Worm (Caenorhabditis elegans) whole organism, L1 larva: ENCODE results near the gene egl-23.

Experiments
- C04F5.9 ChIP-seq: sonication (generic microtip); optimal IDR thresholded peaks from 2 replicates; lab custom pipeline; 2016; ENCODE audit warnings: missing genetic modification characterization, missing compliant biosample characterization
- C16A3.4 ChIP-seq: fragments of 150-350 bp; optimal IDR thresholded peaks from 2 replicates; lab custom pipeline; 2014; ENCODE audit warnings: missing biosample characterization, missing genetic modification characterization
- C34B4.2 ChIP-seq: sonication (generic microtip); optimal IDR thresholded peaks from 2 replicates; lab custom pipeline; 2017; ENCODE audit warnings: mild to moderate bottlenecking, missing genetic modification characterization, missing compliant biosample characterization
- Y116A8C.19 ChIP-seq: sonication (generic microtip); optimal IDR thresholded peaks from 2 replicates; lab custom pipeline; 2016; ENCODE audit warnings: missing compliant biosample characterization, missing genetic modification characterization, borderline replicate concordance
- aha-1 ChIP-seq: fragments of 150-350 bp; optimal IDR thresholded peaks from 2 replicates; lab custom pipeline; 2014; ENCODE audit warnings: missing biosample characterization, missing genetic modification characterization
- alr-1 ChIP-seq: fragments of 200-800 bp; sonication (Bioruptor generic); optimal IDR thresholded peaks from 2 replicates; lab custom pipeline; 2018; ENCODE audit warnings: borderline replicate concordance, mild to moderate bottlenecking, missing genetic modification characterization, missing compliant biosample characterization
- ama-1 ChIP-seq: fragments of 150-350 bp; optimal IDR thresholded peaks from 2 replicates; lab custom pipeline; 2014
- ceh-63 ChIP-seq: fragments of 200-800 bp; sonication (Bioruptor generic); optimal IDR thresholded peaks from 2 replicates; lab custom pipeline; 2018; ENCODE audit warnings: mild to moderate bottlenecking, missing genetic modification characterization, missing compliant biosample characterization
- ceh-8 ChIP-seq: fragments of 200-800 bp; sonication (Bioruptor generic); optimal IDR thresholded peaks from 2 replicates; lab custom pipeline; 2018; ENCODE audit warnings: mild to moderate bottlenecking, missing genetic modification characterization, moderate library complexity, missing compliant biosample characterization
- ceh-82 ChIP-seq, 3 experiments: fragments of 150-350 bp in 1 of 3; sonication (generic microtip) in 2 of 3; optimal IDR thresholded peaks; 2 replicates each; lab custom pipeline; 2014 to 2017; ENCODE audit warnings: missing biosample characterization in 3 of 3, missing genetic modification characterization in 3 of 3
- dpl-1 ChIP-seq, 3 experiments: fragments of 150-350 bp in 2 of 3; sonication (generic microtip) in 1 of 3; optimal IDR thresholded peaks; 2 replicates each; lab custom pipeline; 2014 to 2017; ENCODE audit warnings: missing biosample characterization in 3 of 3, missing genetic modification characterization in 3 of 3, missing genetic modification reagents in 3 of 3
- efl-3 ChIP-seq: fragments of 200-800 bp; sonication (Bioruptor generic); optimal IDR thresholded peaks from 2 replicates; lab custom pipeline; 2018; ENCODE audit warnings: mild to moderate bottlenecking, missing genetic modification characterization, missing compliant biosample characterization
- egl-13 ChIP-seq: sonication (generic microtip); optimal IDR thresholded peaks from 2 replicates; lab custom pipeline; 2016; ENCODE audit warnings: missing genotype, missing genetic modification reagents, missing genetic modification characterization, missing compliant biosample characterization
- egl-27 ChIP-seq, 2 experiments: fragments of 150-350 bp in 1 of 2; sonication (generic microtip); optimal IDR thresholded peaks; 3 replicates each; lab custom pipeline; 2017 to 2018; ENCODE audit warnings: missing biosample characterization in 2 of 2, missing genetic modification characterization in 2 of 2, missing genetic modification reagents in 2 of 2
- fkh-10 ChIP-seq: sonication (generic microtip); optimal IDR thresholded peaks from 2 replicates; lab custom pipeline; 2017; ENCODE audit warnings: missing biosample characterization, missing genetic modification reagents, missing genetic modification characterization
- fkh-4 ChIP-seq: sonication (generic microtip); optimal IDR thresholded peaks from 2 replicates; lab custom pipeline; 2016; ENCODE audit warnings: missing compliant biosample characterization, missing genetic modification characterization, borderline replicate concordance
- fkh-8 ChIP-seq: sonication (generic microtip); optimal IDR thresholded peaks from 2 replicates; lab custom pipeline; 2016; ENCODE audit warnings: mild to moderate bottlenecking, missing genetic modification characterization, missing compliant biosample characterization
- grh-1 ChIP-seq: fragments of 200-800 bp; sonication (Bioruptor generic); IDR thresholded peaks from 2 replicates; pipeline ENCODE4 v1.3.6; 2022; ENCODE audit warnings: missing genetic modification reagents, missing genetic modification characterization, missing compliant biosample characterization
- hlh-4 ChIP-seq: sonication (generic microtip); optimal IDR thresholded peaks from 2 replicates; lab custom pipeline; 2016; ENCODE audit warnings: mild to moderate bottlenecking, missing genetic modification characterization, missing compliant biosample characterization
- irx-1 ChIP-seq: sonication (generic microtip); optimal IDR thresholded peaks from 2 replicates; lab custom pipeline; 2016; ENCODE audit warnings: missing genetic modification characterization, missing compliant biosample characterization
- isw-1 ChIP-seq: fragments of 200-800 bp; sonication (Bioruptor generic); IDR thresholded peaks from 2 replicates; pipeline ENCODE4 v1.3.6; 2022; ENCODE audit warnings: missing genetic modification characterization, missing compliant biosample characterization
- jun-1 ChIP-seq: fragments of 150-350 bp; optimal IDR thresholded peaks from 2 replicates; lab custom pipeline; 2014; ENCODE audit warnings: missing biosample characterization, missing genetic modification reagents, missing genetic modification characterization
- lin-13 ChIP-seq: fragments of 150-350 bp; optimal IDR thresholded peaks from 2 replicates; lab custom pipeline; 2014; ENCODE audit warnings: missing biosample characterization, missing genetic modification reagents, missing genetic modification characterization
- lin-14 ChIP-seq: fragments of 200-800 bp; sonication (Bioruptor generic); optimal IDR thresholded peaks from 2 replicates; lab custom pipeline; 2018; ENCODE audit warnings: mild to moderate bottlenecking, missing genetic modification characterization, moderate library complexity, missing compliant biosample characterization
- lir-3 ChIP-seq: sonication (generic microtip); optimal IDR thresholded peaks from 2 replicates; lab custom pipeline; 2016; ENCODE audit warnings: mild to moderate bottlenecking, missing genetic modification characterization, moderate library complexity, missing compliant biosample characterization; ENCODE audit not compliant: poor library complexity
- lsy-2 ChIP-seq, 2 experiments: fragments of 150-350 bp; optimal IDR thresholded peaks; 2 replicates each; lab custom pipeline; 2014; ENCODE audit warnings: missing biosample characterization in 2 of 2, missing genetic modification characterization in 2 of 2
- mab-9 ChIP-seq: fragments of 200-800 bp; sonication (Bioruptor generic); IDR thresholded peaks from 2 replicates; pipeline ENCODE4 v1.3.6; 2022; ENCODE audit warnings: missing genetic modification reagents, missing genetic modification characterization, missing compliant biosample characterization
- nhr-11 ChIP-seq: fragments of 150-350 bp; optimal IDR thresholded peaks from 2 replicates; lab custom pipeline; 2014; ENCODE audit warnings: missing biosample characterization, missing genetic modification characterization
- nhr-12 ChIP-seq: sonication (generic microtip); optimal IDR thresholded peaks from 2 replicates; lab custom pipeline; 2017; ENCODE audit warnings: missing biosample characterization, missing genetic modification characterization
- nhr-19 ChIP-seq: fragments of 200-800 bp; sonication (Bioruptor generic); conservative IDR thresholded peaks from 2 replicates; pipeline ENCODE4 v1.3.6; 2022; ENCODE audit warnings: missing genetic modification characterization, missing compliant biosample characterization
- nhr-20 ChIP-seq: sonication (generic microtip); optimal IDR thresholded peaks from 2 replicates; lab custom pipeline; 2016; ENCODE audit warnings: mild to moderate bottlenecking, missing genetic modification characterization, missing compliant biosample characterization
- nhr-237 ChIP-seq: fragments of 150-350 bp; optimal IDR thresholded peaks from 2 replicates; lab custom pipeline; 2014; ENCODE audit warnings: missing biosample characterization, missing genetic modification characterization
- nhr-47 ChIP-seq: sonication (generic microtip); optimal IDR thresholded peaks from 2 replicates; lab custom pipeline; 2016; ENCODE audit warnings: mild to moderate bottlenecking, missing genetic modification characterization, moderate library complexity, missing compliant biosample characterization
- nhr-84 ChIP-seq: sonication (generic microtip); optimal IDR thresholded peaks from 2 replicates; lab custom pipeline; 2017; ENCODE audit warnings: missing biosample characterization, missing genetic modification characterization
- nhr-90 ChIP-seq: sonication (generic microtip); optimal IDR thresholded peaks from 2 replicates; lab custom pipeline; 2016; ENCODE audit warnings: mild to moderate bottlenecking, missing genetic modification characterization, missing compliant biosample characterization; ENCODE audit not compliant: poor library complexity
- pag-3 ChIP-seq: sonication (generic microtip); optimal IDR thresholded peaks from 2 replicates; lab custom pipeline; 2017; ENCODE audit warnings: missing genetic modification characterization, mild to moderate bottlenecking, missing compliant biosample characterization, antibody characterized with exemption, borderline replicate concordance; ENCODE audit not compliant: insufficient read depth
- pqm-1 ChIP-seq: sonication (generic microtip); optimal IDR thresholded peaks from 3 replicates; lab custom pipeline; 2017; ENCODE audit warnings: missing biosample characterization, missing genetic modification characterization
- rnt-1 ChIP-seq: sonication (generic microtip); optimal IDR thresholded peaks from 2 replicates; lab custom pipeline; 2016; ENCODE audit warnings: mild to moderate bottlenecking, missing genetic modification characterization, moderate library complexity, missing compliant biosample characterization
- skn-1 ChIP-seq: fragments of 150-350 bp; optimal IDR thresholded peaks from 2 replicates; lab custom pipeline; 2014; ENCODE audit warnings: missing biosample characterization, missing genetic modification characterization
- sptf-1 ChIP-seq: fragments of 150-350 bp; optimal IDR thresholded peaks from 2 replicates; lab custom pipeline; 2014; ENCODE audit warnings: missing biosample characterization, missing genetic modification characterization
- swsn-7 ChIP-seq: sonication (generic microtip); optimal IDR thresholded peaks from 2 replicates; lab custom pipeline; 2016; ENCODE audit warnings: missing genetic modification characterization, missing compliant biosample characterization
- tbx-2 ChIP-seq: sonication (generic microtip); optimal IDR thresholded peaks from 2 replicates; lab custom pipeline; 2016; ENCODE audit warnings: missing genetic modification characterization, missing compliant biosample characterization
- tlp-1 ChIP-seq: fragments of 150-350 bp; optimal IDR thresholded peaks from 2 replicates; lab custom pipeline; 2014; ENCODE audit warnings: missing biosample characterization, missing genetic modification characterization
- unc-30 ChIP-seq: sonication (generic microtip); optimal IDR thresholded peaks from 2 replicates; lab custom pipeline; 2017; ENCODE audit warnings: missing biosample characterization, missing genetic modification characterization
- unc-62 ChIP-seq: fragments of 150-350 bp; optimal IDR thresholded peaks from 2 replicates; lab custom pipeline; 2014; ENCODE audit warnings: missing biosample characterization, missing genetic modification reagents, missing genetic modification characterization
- unc-86 ChIP-seq: sonication (generic microtip); optimal IDR thresholded peaks from 2 replicates; lab custom pipeline; 2016; ENCODE audit warnings: missing genetic modification characterization, missing compliant biosample characterization
- xbp-1 ChIP-seq: sonication (generic microtip); optimal IDR thresholded peaks from 2 replicates; lab custom pipeline; 2016; ENCODE audit warnings: missing genetic modification characterization, missing compliant biosample characterization
- zag-1 ChIP-seq: fragments of 150-350 bp; optimal IDR thresholded peaks from 2 replicates; lab custom pipeline; 2014; ENCODE audit warnings: missing biosample characterization, missing genetic modification characterization
- ztf-11 ChIP-seq, 2 experiments: sonication (generic microtip); optimal IDR thresholded peaks; 2 replicates each; lab custom pipeline; 2016 to 2017; ENCODE audit warnings: missing genetic modification characterization in 2 of 2, missing biosample characterization in 1 of 2, missing compliant biosample characterization in 1 of 2
- ztf-4 ChIP-seq: fragments of 150-350 bp; optimal IDR thresholded peaks from 2 replicates; lab custom pipeline; 2014; ENCODE audit warnings: missing biosample characterization, missing genetic modification characterization

The egl-23 gene

ce11 chrIV:14008709-14009108, 19.8 kb downstream of the egl-23 start:
- TF ChIP-seq nhr-19 (GFP tag; lab: Robert Waterston, UW) (no peak), ztf-4 (tag; lab: Kevin White, UChicago) (no peak), egl-27 (tag; optimal IDR thresholded peaks at IDR 0.05; lab: Kevin White, UChicago) (no peak), pag-3 (no peak), Y116A8C.19 (tag; lab: Kevin White, UChicago) (no peak), rnt-1 (tag; lab: Kevin White, UChicago) (no peak), C34B4.2 (tag; lab: Kevin White, UChicago) (no peak), grh-1 (GFP tag; lab: Robert Waterston, UW) (no peak), unc-30 (no peak), xbp-1 (tag; lab: Kevin White, UChicago) (no peak), mab-9 (GFP tag; lab: Robert Waterston, UW) (no peak), tbx-2 (no peak), alr-1 (no peak), egl-13 (tag; lab: Kevin White, UChicago) (no peak), irx-1 (tag; lab: Kevin White, UChicago) (no peak), isw-1 (GFP tag; lab: Robert Waterston, UW) (no peak), nhr-237 (tag; lab: Kevin White, UChicago) (no peak), nhr-84 (tag; lab: Kevin White, UChicago) (no peak), ama-1 (lab: Kevin White, UChicago) (no peak)

ce11 chrIV:14013692-14014091, 24.8 kb downstream of the egl-23 start:
- TF ChIP-seq ceh-8 (GFP tag; lab: Kevin White, UChicago) (no peak), pag-3 (no peak), sptf-1 (tag; lab: Kevin White, UChicago) (no peak), jun-1 (tag; lab: Kevin White, UChicago) (no peak), lin-14 (GFP tag; lab: Kevin White, UChicago) (no peak), fkh-8 (tag; lab: Kevin White, UChicago) (peak; percentile 1), ceh-63 (GFP tag; lab: Kevin White, UChicago) (no peak), nhr-12 (no peak), fkh-4 (tag; lab: Kevin White, UChicago) (no peak), nhr-19 (GFP tag; lab: Robert Waterston, UW) (peak; percentile 42), nhr-47 (tag; lab: Kevin White, UChicago) (no peak), C16A3.4 (tag; lab: Kevin White, UChicago) (peak; percentile 15), nhr-84 (tag; lab: Kevin White, UChicago) (no peak), nhr-90 (tag; lab: Kevin White, UChicago) (peak; percentile 36), irx-1 (tag; lab: Kevin White, UChicago) (no peak), ztf-11 (tag; optimal IDR thresholded peaks at IDR 0.05; lab: Kevin White, UChicago) (no peak), ztf-4 (tag; lab: Kevin White, UChicago) (no peak), tlp-1 (tag; lab: Kevin White, UChicago) (no peak), unc-62 (GFP tag; lab: Kevin White, UChicago) (no peak), hlh-4 (tag; lab: Kevin White, UChicago) (no peak), nhr-20 (tag; lab: Kevin White, UChicago) (peak; percentile 30), dpl-1 (GFP tag; optimal IDR thresholded peaks at IDR 0.05; lab: Kevin White, UChicago) (peak in 2 of 3 experiments; percentile 10 to 12), grh-1 (GFP tag; lab: Robert Waterston, UW) (no peak), skn-1 (peak; percentile 49), ceh-82 (tag; optimal IDR thresholded peaks at IDR 0.05; lab: Kevin White, UChicago) (peak in 1 of 3 experiments; percentile 31), unc-86 (tag; lab: Kevin White, UChicago) (no peak), swsn-7 (tag; lab: Kevin White, UChicago) (peak; percentile 24), rnt-1 (tag; lab: Kevin White, UChicago) (no peak), lsy-2 (tag; optimal IDR thresholded peaks at IDR 0.05; lab: Kevin White, UChicago) (peak; percentile 17 to 50), nhr-11 (tag; lab: Kevin White, UChicago) (no peak), alr-1 (no peak), zag-1 (no peak), C04F5.9 (tag; lab: Kevin White, UChicago) (no peak), lin-13 (no peak), efl-3 (GFP tag; lab: Kevin White, UChicago) (no peak), pqm-1 (tag; lab: Kevin White, UChicago) (no peak), Y116A8C.19 (tag; lab: Kevin White, UChicago) (no peak), fkh-10 (GFP tag; lab: Kevin White, UChicago) (no peak), lir-3 (no peak), aha-1 (tag; lab: Kevin White, UChicago) (no peak)
